Fruit fly (Drosophila melanogaster): ENCODE results near the gene Sgs8.

Sgs8 gene

DNA sequence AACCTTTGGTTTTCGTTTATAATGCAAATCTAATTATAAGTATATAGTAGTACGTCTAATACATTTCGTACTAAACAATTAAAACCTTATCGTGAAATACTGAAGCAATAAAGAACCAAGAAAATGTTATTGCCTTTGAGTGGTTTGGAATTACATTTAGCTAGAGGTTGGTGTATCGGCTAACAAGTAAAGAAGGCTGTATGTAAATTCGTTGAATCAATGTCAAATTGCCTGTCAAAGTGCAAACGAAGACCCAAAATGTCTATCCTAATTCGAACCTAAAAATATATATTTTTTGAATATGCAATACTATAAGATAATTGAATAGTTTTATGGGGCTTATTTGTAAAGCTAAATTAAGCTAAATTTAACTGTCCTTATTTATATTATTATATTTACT, 2.0 kb upstream of the Sgs8 start:
- TF ChIP-seq Sin3A (optimal IDR thresholded peaks at IDR 0.05) (no peak), Myc (optimal IDR thresholded peaks at IDR 0.05) (no peak), insv (optimal IDR thresholded peaks at IDR 0.05) (no peak), ttk (optimal IDR thresholded peaks at IDR 0.05) (no peak)

DNA sequence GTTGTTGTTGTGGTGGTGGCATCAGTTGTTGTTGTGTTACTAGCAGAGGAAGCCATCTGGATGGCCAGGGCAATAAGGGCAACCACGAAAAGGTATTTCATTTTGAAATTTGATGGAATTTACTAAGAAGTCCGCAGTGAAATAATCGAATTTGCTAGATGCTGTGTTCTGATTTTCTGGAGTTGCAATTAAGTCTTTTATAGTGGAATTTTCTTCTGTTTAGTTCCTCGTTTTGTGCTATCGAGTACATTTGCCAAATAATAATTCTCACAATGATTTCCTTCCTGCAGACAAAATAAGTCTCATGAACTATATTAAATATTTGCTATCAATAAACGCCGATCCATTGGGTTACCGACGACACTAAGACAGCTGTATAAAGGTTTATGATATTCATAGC, 1.3 kb upstream of the Sgs8 start, which contains the start of gene CG33272:
TSS of gene CG33272 (minus strand) at position 101 of the 400 bp plus-strand sequence.
- no peak for TF ChIP-seq Myc (optimal IDR thresholded peaks at IDR 0.05)
- no peak for TF ChIP-seq insv (optimal IDR thresholded peaks at IDR 0.05)
- TF ChIP-seq h (optimal IDR thresholded peaks at IDR 0.05) = no peak

dm6 chr3L:11508337-11508736, 857 bp downstream of the Sgs8 start, which contains the start of gene CG33500:
Gene CG33500, plus strand, starts transcription at chr3L:11508637.
- TF ChIP-seq ttk (optimal IDR thresholded peaks at IDR 0.05) = no peak
- TF ChIP-seq h (optimal IDR thresholded peaks at IDR 0.05) = no peak
- no peak for TF ChIP-seq Myc (optimal IDR thresholded peaks at IDR 0.05)
- TF ChIP-seq Sin3A (optimal IDR thresholded peaks at IDR 0.05) = no peak
- TF ChIP-seq insv (optimal IDR thresholded peaks at IDR 0.05) = no peak
- no peak for TF ChIP-seq psq (optimal IDR thresholded peaks at IDR 0.05)

dm6 chr3L:11493090-11493807, 15.9 kb downstream of the Sgs8 start:
- no peak for TF ChIP-seq Myc (optimal IDR thresholded peaks at IDR 0.05)
- no peak for TF ChIP-seq h (optimal IDR thresholded peaks at IDR 0.05)
- TF ChIP-seq psq (optimal IDR thresholded peaks at IDR 0.05) = no peak
- no peak for TF ChIP-seq Sin3A (optimal IDR thresholded peaks at IDR 0.05)
- no peak for TF ChIP-seq insv (optimal IDR thresholded peaks at IDR 0.05)
- no peak for TF ChIP-seq ttk (optimal IDR thresholded peaks at IDR 0.05)

dm6 chr3L:11492457-11492856, 16.7 kb downstream of the Sgs8 start:
- TF ChIP-seq Sin3A (optimal IDR thresholded peaks at IDR 0.05) (no peak), h (optimal IDR thresholded peaks at IDR 0.05) (no peak), Myc (optimal IDR thresholded peaks at IDR 0.05) (no peak), ttk (optimal IDR thresholded peaks at IDR 0.05) (no peak), psq (optimal IDR thresholded peaks at IDR 0.05) (no peak), insv (optimal IDR thresholded peaks at IDR 0.05) (no peak)

DNA sequence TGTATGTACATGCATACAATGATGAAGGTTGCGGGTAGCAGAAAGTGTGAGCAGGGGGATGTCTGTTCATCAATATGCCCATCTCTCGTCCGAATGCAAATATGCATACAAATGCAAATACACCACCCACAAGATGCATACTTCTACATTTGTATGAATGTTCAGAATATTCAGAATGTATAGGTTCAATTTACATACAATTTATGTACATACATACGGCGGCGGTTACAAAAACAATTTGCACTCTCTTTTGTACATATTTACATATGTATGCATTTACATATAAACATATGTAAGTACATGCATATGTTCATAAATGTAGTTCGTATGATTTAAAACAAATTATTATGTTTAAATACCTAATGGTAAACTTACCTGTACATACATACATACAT, 17.3 kb downstream of the Sgs8 start:
- TF ChIP-seq Myc (optimal IDR thresholded peaks at IDR 0.05) = no peak
- no peak for TF ChIP-seq insv (optimal IDR thresholded peaks at IDR 0.05)
- TF ChIP-seq h (optimal IDR thresholded peaks at IDR 0.05) = no peak
- TF ChIP-seq Sin3A (optimal IDR thresholded peaks at IDR 0.05) = no peak
- TF ChIP-seq ttk (optimal IDR thresholded peaks at IDR 0.05) = no peak
- no peak for TF ChIP-seq psq (optimal IDR thresholded peaks at IDR 0.05)

dm6 chr3L:11491222-11491873, 17.8 kb downstream of the Sgs8 start:
- TF ChIP-seq insv (optimal IDR thresholded peaks at IDR 0.05) (no peak), Sin3A (optimal IDR thresholded peaks at IDR 0.05) (no peak), ttk (optimal IDR thresholded peaks at IDR 0.05) (no peak), h (optimal IDR thresholded peaks at IDR 0.05) (no peak)

DNA sequence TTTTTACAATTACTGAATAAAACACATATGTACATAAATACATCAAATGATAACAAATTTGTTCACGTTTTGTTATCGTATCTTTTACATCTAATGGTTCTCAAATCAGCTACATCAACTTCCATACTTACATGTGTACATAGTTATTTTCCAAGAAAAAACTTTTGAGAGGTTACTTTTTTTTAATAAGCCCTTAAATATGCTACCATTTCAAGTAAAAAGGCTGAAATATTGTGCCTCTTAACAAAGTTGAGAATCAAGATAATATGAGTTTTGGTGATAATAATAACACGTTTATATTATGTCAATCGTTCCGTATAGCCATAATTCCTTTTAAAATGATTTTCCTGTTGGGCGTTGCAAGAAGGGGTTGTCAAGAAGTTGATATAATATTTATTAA, 18.7 kb downstream of the Sgs8 start:
- TF ChIP-seq psq (optimal IDR thresholded peaks at IDR 0.05) (no peak), Myc (optimal IDR thresholded peaks at IDR 0.05) (no peak), Sin3A (optimal IDR thresholded peaks at IDR 0.05) (no peak), h (optimal IDR thresholded peaks at IDR 0.05) (no peak), ttk (optimal IDR thresholded peaks at IDR 0.05) (no peak), insv (optimal IDR thresholded peaks at IDR 0.05) (no peak)

dm6 chr3L:11489489-11489888, 19.7 kb downstream of the Sgs8 start:
- TF ChIP-seq psq (optimal IDR thresholded peaks at IDR 0.05) (no peak), h (optimal IDR thresholded peaks at IDR 0.05) (no peak), ttk (optimal IDR thresholded peaks at IDR 0.05) (no peak), Myc (optimal IDR thresholded peaks at IDR 0.05) (no peak)

DNA sequence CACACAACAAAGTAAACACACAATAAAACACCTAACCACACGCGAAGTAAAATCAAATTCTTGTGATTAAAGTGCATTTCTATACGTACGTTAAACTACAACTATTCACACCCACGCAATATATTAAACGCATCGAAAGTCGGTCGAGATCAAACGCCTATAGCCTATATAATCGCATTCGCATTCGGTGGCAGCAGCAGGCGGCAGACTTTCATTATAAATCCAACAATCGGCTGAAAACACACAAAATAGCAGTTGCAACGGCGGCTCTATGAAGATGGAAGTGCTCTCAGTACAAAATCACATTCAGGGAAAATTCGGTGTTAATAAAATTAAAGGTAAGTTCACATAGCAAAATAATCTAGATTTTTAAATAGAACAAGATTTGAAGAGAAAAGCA, 20.9 kb downstream of the Sgs8 start:
- no peak for TF ChIP-seq h (optimal IDR thresholded peaks at IDR 0.05)
- TF ChIP-seq ttk (optimal IDR thresholded peaks at IDR 0.05) = no peak
- no peak for TF ChIP-seq Sin3A (optimal IDR thresholded peaks at IDR 0.05)
- TF ChIP-seq psq (optimal IDR thresholded peaks at IDR 0.05) = no peak
- TF ChIP-seq insv (optimal IDR thresholded peaks at IDR 0.05) = no peak
- TF ChIP-seq Myc (optimal IDR thresholded peaks at IDR 0.05) = no peak

- no peak for TF ChIP-seq Sin3A (optimal IDR thresholded peaks at IDR 0.05)
- TF ChIP-seq insv (optimal IDR thresholded peaks at IDR 0.05) = no peak
- no peak for TF ChIP-seq ttk (optimal IDR thresholded peaks at IDR 0.05)
- TF ChIP-seq psq (optimal IDR thresholded peaks at IDR 0.05) = no peak
Observed at dm6 chr3L:11487327-11487973, 21.7 kb downstream of the Sgs8 start, which contains the start of gene chrb. Gene chrb, plus strand, starts transcription at chr3L:11487550.

- TF ChIP-seq insv (optimal IDR thresholded peaks at IDR 0.05) = no peak
- no peak for TF ChIP-seq Myc (optimal IDR thresholded peaks at IDR 0.05)
- no peak for TF ChIP-seq h (optimal IDR thresholded peaks at IDR 0.05)
- TF ChIP-seq Sin3A (optimal IDR thresholded peaks at IDR 0.05) = no peak
- TF ChIP-seq ttk (optimal IDR thresholded peaks at IDR 0.05) = no peak
- no peak for TF ChIP-seq psq (optimal IDR thresholded peaks at IDR 0.05)
Observed at dm6 chr3L:11485956-11486609, 23.1 kb downstream of the Sgs8 start.
